Worm (Caenorhabditis elegans) whole organism, L1 larva: ENCODE measurements around the gene T12D8.5.

Experiments
- C04F5.9 ChIP-seq: sonication (generic microtip); optimal IDR thresholded peaks from 2 replicates; lab custom pipeline; 2016; ENCODE audit warnings: missing genetic modification characterization, missing compliant biosample characterization
- C16A3.4 ChIP-seq: fragments of 150-350 bp; optimal IDR thresholded peaks from 2 replicates; lab custom pipeline; 2014; ENCODE audit warnings: missing biosample characterization, missing genetic modification characterization
- F16B12.6 ChIP-seq: fragments of 150-350 bp; optimal IDR thresholded peaks from 2 replicates; lab custom pipeline; 2014; ENCODE audit warnings: missing biosample characterization, missing genetic modification characterization
- alr-1 ChIP-seq: fragments of 200-800 bp; sonication (Bioruptor generic); optimal IDR thresholded peaks from 2 replicates; lab custom pipeline; 2018; ENCODE audit warnings: borderline replicate concordance, mild to moderate bottlenecking, missing genetic modification characterization, missing compliant biosample characterization
- aly-2 ChIP-seq: fragments of 150-350 bp; optimal IDR thresholded peaks from 2 replicates; lab custom pipeline; 2014; ENCODE audit warnings: missing biosample characterization, missing genetic modification characterization
- ama-1 ChIP-seq: fragments of 150-350 bp; optimal IDR thresholded peaks from 2 replicates; lab custom pipeline; 2014
- ceh-63 ChIP-seq: fragments of 200-800 bp; sonication (Bioruptor generic); optimal IDR thresholded peaks from 2 replicates; lab custom pipeline; 2018; ENCODE audit warnings: mild to moderate bottlenecking, missing genetic modification characterization, missing compliant biosample characterization
- ces-1 ChIP-seq: fragments of 150-350 bp; optimal IDR thresholded peaks from 2 replicates; lab custom pipeline; 2014; ENCODE audit warnings: missing biosample characterization, missing genetic modification reagents, missing genetic modification characterization
- dsc-1 ChIP-seq: sonication (generic microtip); optimal IDR thresholded peaks from 2 replicates; lab custom pipeline; 2016; ENCODE audit warnings: mild to moderate bottlenecking, missing genetic modification characterization, missing compliant biosample characterization
- egl-27 ChIP-seq, 2 experiments: fragments of 150-350 bp in 1 of 2; sonication (generic microtip); optimal IDR thresholded peaks; 3 replicates each; lab custom pipeline; 2017 to 2018; ENCODE audit warnings: missing biosample characterization in 2 of 2, missing genetic modification characterization in 2 of 2, missing genetic modification reagents in 2 of 2
- elt-3 ChIP-seq, 6 experiments: fragments of 150-350 bp in 1 of 6; sonication (generic microtip); optimal IDR thresholded peaks; 2 replicates each; lab custom pipeline; 2017 to 2018; ENCODE audit warnings: missing biosample characterization in 6 of 6, missing genetic modification characterization in 6 of 6, inconsistent platforms in 1 of 6
- ets-5 ChIP-seq: fragments of 200-800 bp; sonication (Bioruptor generic); IDR thresholded peaks from 2 replicates; pipeline ENCODE4 v1.3.6; 2022; ENCODE audit warnings: missing genetic modification characterization, missing compliant biosample characterization
- fkh-10 ChIP-seq: sonication (generic microtip); optimal IDR thresholded peaks from 2 replicates; lab custom pipeline; 2017; ENCODE audit warnings: missing biosample characterization, missing genetic modification reagents, missing genetic modification characterization
- fos-1 ChIP-seq: fragments of 150-350 bp; optimal IDR thresholded peaks from 2 replicates; lab custom pipeline; 2014; ENCODE audit warnings: missing biosample characterization, missing genetic modification characterization
- grh-1 ChIP-seq: fragments of 200-800 bp; sonication (Bioruptor generic); IDR thresholded peaks from 2 replicates; pipeline ENCODE4 v1.3.6; 2022; ENCODE audit warnings: missing genetic modification reagents, missing genetic modification characterization, missing compliant biosample characterization
- hlh-4 ChIP-seq: sonication (generic microtip); optimal IDR thresholded peaks from 2 replicates; lab custom pipeline; 2016; ENCODE audit warnings: mild to moderate bottlenecking, missing genetic modification characterization, missing compliant biosample characterization
- irx-1 ChIP-seq: sonication (generic microtip); optimal IDR thresholded peaks from 2 replicates; lab custom pipeline; 2016; ENCODE audit warnings: missing genetic modification characterization, missing compliant biosample characterization
- isw-1 ChIP-seq: fragments of 200-800 bp; sonication (Bioruptor generic); IDR thresholded peaks from 2 replicates; pipeline ENCODE4 v1.3.6; 2022; ENCODE audit warnings: missing genetic modification characterization, missing compliant biosample characterization
- lin-13 ChIP-seq: fragments of 150-350 bp; optimal IDR thresholded peaks from 2 replicates; lab custom pipeline; 2014; ENCODE audit warnings: missing biosample characterization, missing genetic modification reagents, missing genetic modification characterization
- lin-14 ChIP-seq: fragments of 200-800 bp; sonication (Bioruptor generic); optimal IDR thresholded peaks from 2 replicates; lab custom pipeline; 2018; ENCODE audit warnings: mild to moderate bottlenecking, missing genetic modification characterization, moderate library complexity, missing compliant biosample characterization
- lin-35 ChIP-seq, 2 experiments: fragments of 150-350 bp; optimal IDR thresholded peaks; 2 replicates each; lab custom pipeline; 2014; ENCODE audit warnings: missing biosample characterization in 2 of 2, missing genetic modification characterization in 2 of 2, missing genetic modification reagents in 2 of 2
- lir-3 ChIP-seq: sonication (generic microtip); optimal IDR thresholded peaks from 2 replicates; lab custom pipeline; 2016; ENCODE audit warnings: mild to moderate bottlenecking, missing genetic modification characterization, moderate library complexity, missing compliant biosample characterization; ENCODE audit not compliant: poor library complexity
- mef-2 ChIP-seq: fragments of 150-350 bp; optimal IDR thresholded peaks from 2 replicates; lab custom pipeline; 2014; ENCODE audit warnings: missing biosample characterization, missing genetic modification characterization
- mep-1 ChIP-seq: fragments of 150-350 bp; optimal IDR thresholded peaks from 2 replicates; lab custom pipeline; 2014; ENCODE audit warnings: missing biosample characterization, missing genetic modification characterization
- nhr-11 ChIP-seq: fragments of 150-350 bp; optimal IDR thresholded peaks from 2 replicates; lab custom pipeline; 2014; ENCODE audit warnings: missing biosample characterization, missing genetic modification characterization
- nhr-19 ChIP-seq: fragments of 200-800 bp; sonication (Bioruptor generic); conservative IDR thresholded peaks from 2 replicates; pipeline ENCODE4 v1.3.6; 2022; ENCODE audit warnings: missing genetic modification characterization, missing compliant biosample characterization
- nhr-20 ChIP-seq: sonication (generic microtip); optimal IDR thresholded peaks from 2 replicates; lab custom pipeline; 2016; ENCODE audit warnings: mild to moderate bottlenecking, missing genetic modification characterization, missing compliant biosample characterization
- nhr-237 ChIP-seq: fragments of 150-350 bp; optimal IDR thresholded peaks from 2 replicates; lab custom pipeline; 2014; ENCODE audit warnings: missing biosample characterization, missing genetic modification characterization
- nhr-71 ChIP-seq: sonication (generic microtip); optimal IDR thresholded peaks from 2 replicates; lab custom pipeline; 2016; ENCODE audit warnings: mild to moderate bottlenecking, missing genetic modification characterization, moderate library complexity, missing compliant biosample characterization
- nhr-77 ChIP-seq: fragments of 150-350 bp; optimal IDR thresholded peaks from 2 replicates; lab custom pipeline; 2014; ENCODE audit warnings: missing biosample characterization, missing genetic modification characterization
- nhr-84 ChIP-seq: sonication (generic microtip); optimal IDR thresholded peaks from 2 replicates; lab custom pipeline; 2017; ENCODE audit warnings: missing biosample characterization, missing genetic modification characterization
- nhr-85 ChIP-seq: sonication (generic microtip); peaks from one replicate; lab custom pipeline; 2016; ENCODE audit warnings: missing genetic modification characterization, inconsistent platforms, missing compliant biosample characterization
- pax-3 ChIP-seq: fragments of 200-800 bp; sonication (Bioruptor generic); optimal IDR thresholded peaks from 2 replicates; lab custom pipeline; 2018; ENCODE audit warnings: mild to moderate bottlenecking, missing genetic modification characterization, moderate library complexity, missing compliant biosample characterization
- pqm-1 ChIP-seq: sonication (generic microtip); optimal IDR thresholded peaks from 3 replicates; lab custom pipeline; 2017; ENCODE audit warnings: missing biosample characterization, missing genetic modification characterization
- rnt-1 ChIP-seq: sonication (generic microtip); optimal IDR thresholded peaks from 2 replicates; lab custom pipeline; 2016; ENCODE audit warnings: mild to moderate bottlenecking, missing genetic modification characterization, moderate library complexity, missing compliant biosample characterization
- snpc-4 ChIP-seq: fragments of 150-350 bp; optimal IDR thresholded peaks from 2 replicates; lab custom pipeline; 2014; ENCODE audit warnings: missing biosample characterization, missing genetic modification characterization
- snu-23 ChIP-seq: sonication (generic microtip); optimal IDR thresholded peaks from 2 replicates; lab custom pipeline; 2016; ENCODE audit warnings: missing genetic modification characterization, missing compliant biosample characterization
- sptf-1 ChIP-seq: fragments of 150-350 bp; optimal IDR thresholded peaks from 2 replicates; lab custom pipeline; 2014; ENCODE audit warnings: missing biosample characterization, missing genetic modification characterization
- sup-37 ChIP-seq: fragments of 200-800 bp; sonication (Bioruptor generic); optimal IDR thresholded peaks from 2 replicates; lab custom pipeline; 2018; ENCODE audit warnings: mild to moderate bottlenecking, missing genetic modification characterization, missing compliant biosample characterization
- unc-130 ChIP-seq: fragments of 150-350 bp; optimal IDR thresholded peaks from 2 replicates; lab custom pipeline; 2017; ENCODE audit warnings: missing biosample characterization, missing genetic modification characterization, inconsistent platforms
- unc-86 ChIP-seq: sonication (generic microtip); optimal IDR thresholded peaks from 2 replicates; lab custom pipeline; 2016; ENCODE audit warnings: missing genetic modification characterization, missing compliant biosample characterization
- unc-98 ChIP-seq: fragments of 200-800 bp; sonication (Bioruptor generic); IDR thresholded peaks from 2 replicates; pipeline ENCODE4 v1.3.6; 2022; ENCODE audit warnings: missing genetic modification characterization, missing compliant biosample characterization
- vab-15 ChIP-seq: sonication (generic microtip); optimal IDR thresholded peaks from 2 replicates; lab custom pipeline; 2017; ENCODE audit warnings: missing genotype, mild to moderate bottlenecking, missing genetic modification characterization, missing compliant biosample characterization
- xbp-1 ChIP-seq: sonication (generic microtip); optimal IDR thresholded peaks from 2 replicates; lab custom pipeline; 2016; ENCODE audit warnings: missing genetic modification characterization, missing compliant biosample characterization
- zag-1 ChIP-seq: fragments of 150-350 bp; optimal IDR thresholded peaks from 2 replicates; lab custom pipeline; 2014; ENCODE audit warnings: missing biosample characterization, missing genetic modification characterization
- zip-4 ChIP-seq: fragments of 200-800 bp; sonication (Bioruptor generic); optimal IDR thresholded peaks from 2 replicates; lab custom pipeline; 2018; ENCODE audit warnings: mild to moderate bottlenecking, missing genetic modification characterization, moderate library complexity, missing compliant biosample characterization
- ztf-11 ChIP-seq, 2 experiments: sonication (generic microtip); optimal IDR thresholded peaks; 2 replicates each; lab custom pipeline; 2016 to 2017; ENCODE audit warnings: missing genetic modification characterization in 2 of 2, missing biosample characterization in 1 of 2, missing compliant biosample characterization in 1 of 2
- ztf-4 ChIP-seq: fragments of 150-350 bp; optimal IDR thresholded peaks from 2 replicates; lab custom pipeline; 2014; ENCODE audit warnings: missing biosample characterization, missing genetic modification characterization

Gene T12D8.5

ce11 chrIII:13643534-13643933 lies 16.9 kb upstream of the T12D8.5 start, which contains the start of the genes drr-2 and set-16 (continued):
- peak; percentile 99 for TF ChIP-seq nhr-19
- peak; percentile 95 for TF ChIP-seq C04F5.9 (tag; lab: Kevin White, UChicago)
- peak; percentile 85 for TF ChIP-seq mef-2 (tag; lab: Kevin White, UChicago)
- TF ChIP-seq ztf-11 (tag; optimal IDR thresholded peaks at IDR 0.05; lab: Kevin White, UChicago): peak in 1 of 2 experiments; percentile 94
- peak; percentile 95 for TF ChIP-seq unc-98
- TF ChIP-seq nhr-77: peak; percentile 98
- TF ChIP-seq sup-37 (GFP tag; lab: Kevin White, UChicago): peak; percentile 96
- TF ChIP-seq nhr-71: peak; percentile 100
- peak; percentile 91 for TF ChIP-seq snpc-4 (tag; lab: Kevin White, UChicago)
- TF ChIP-seq hlh-4: peak; percentile 53
- TF ChIP-seq sptf-1 (tag; lab: Kevin White, UChicago): no peak
- peak; percentile 100 for TF ChIP-seq nhr-85
- TF ChIP-seq nhr-20 (tag; lab: Kevin White, UChicago): peak; percentile 99
- peak; percentile 85 for TF ChIP-seq zag-1 (tag; lab: Kevin White, UChicago)
- TF ChIP-seq ces-1 (GFP tag; lab: Kevin White, UChicago): peak; percentile 75
- TF ChIP-seq mep-1 (tag; lab: Kevin White, UChicago): peak; percentile 99
- peak; percentile 98 for TF ChIP-seq ztf-4
- peak; percentile 98 for TF ChIP-seq pax-3
- TF ChIP-seq ceh-63 (GFP tag; lab: Kevin White, UChicago): peak; percentile 56
- TF ChIP-seq lin-35 (GFP tag; optimal IDR thresholded peaks at IDR 0.05; lab: Kevin White, UChicago): peak; percentile 94 to 97
- TF ChIP-seq irx-1 (tag; lab: Kevin White, UChicago): peak; percentile 98
- peak; percentile 99 for TF ChIP-seq snu-23 (GFP tag; lab: Kevin White, UChicago)
- no peak for TF ChIP-seq ets-5 (GFP tag; lab: Robert Waterston, UW)
- peak; percentile 98 for TF ChIP-seq xbp-1 (tag; lab: Kevin White, UChicago)
- peak; percentile 97 for TF ChIP-seq fkh-10
- peak; percentile 98 for TF ChIP-seq rnt-1 (tag; lab: Kevin White, UChicago)
- TF ChIP-seq zip-4 (GFP tag; lab: Kevin White, UChicago): peak; percentile 94
- peak; percentile 99 for TF ChIP-seq lin-13
- peak; percentile 1 for TF ChIP-seq nhr-84 (tag; lab: Kevin White, UChicago)
- TF ChIP-seq unc-130 (tag; lab: Kevin White, UChicago): peak; percentile 98
- TF ChIP-seq dsc-1 (tag; lab: Kevin White, UChicago): peak; percentile 99
- peak; percentile 68 for TF ChIP-seq vab-15 (tag; lab: Kevin White, UChicago)
- peak; percentile 27 for TF ChIP-seq pqm-1 (tag; lab: Kevin White, UChicago)
- TF ChIP-seq isw-1 (GFP tag; lab: Robert Waterston, UW): peak; percentile 99
- peak; percentile 99 for TF ChIP-seq unc-86
- TF ChIP-seq ama-1 (lab: Kevin White, UChicago): peak; percentile 48

- no peak for TF ChIP-seq snu-23 (GFP tag; lab: Kevin White, UChicago)
- TF ChIP-seq fos-1: no peak
- no peak for TF ChIP-seq nhr-237
- TF ChIP-seq, all 84 proteins: peak for 0
These were observed 16.2 kb upstream of the T12D8.5 start for ce11 chrIII:13642776-13643175.

- no peak for TF ChIP-seq alr-1 (tag; lab: Kevin White, UChicago)
- TF ChIP-seq aly-2 (tag; lab: Kevin White, UChicago): no peak
- no peak for TF ChIP-seq C16A3.4 (tag; lab: Kevin White, UChicago)
- TF ChIP-seq mep-1 (tag; lab: Kevin White, UChicago): no peak
- no peak for TF ChIP-seq lin-14
- no peak for TF ChIP-seq hlh-4
- no peak for TF ChIP-seq nhr-85
- no peak for TF ChIP-seq nhr-11 (tag; lab: Kevin White, UChicago)
- TF ChIP-seq grh-1 (GFP tag; lab: Robert Waterston, UW): no peak
- TF ChIP-seq F16B12.6 (tag; lab: Kevin White, UChicago): no peak
- no peak for TF ChIP-seq lir-3
- TF ChIP-seq sup-37 (GFP tag; lab: Kevin White, UChicago): no peak
- TF ChIP-seq nhr-237: no peak
- no peak for TF ChIP-seq elt-3 (tag; optimal IDR thresholded peaks at IDR 0.05; lab: Kevin White, UChicago)
- no peak for TF ChIP-seq egl-27 (tag; optimal IDR thresholded peaks at IDR 0.05; lab: Kevin White, UChicago)
- no peak for TF ChIP-seq nhr-71
- no peak for TF ChIP-seq rnt-1 (tag; lab: Kevin White, UChicago)
- TF ChIP-seq zip-4 (GFP tag; lab: Kevin White, UChicago): no peak
- TF ChIP-seq, all 84 proteins: peak for 0
These were observed 15.6 kb upstream of the T12D8.5 start, which contains the start of gene T12D8.10 for ce11 chrIII:13642227-13642626. TSS of gene T12D8.10 (minus strand) at chrIII:13642327.
